Worm (Caenorhabditis elegans) whole organism, young adult: ENCODE measurements around the gene cst-1.

Experiments used
- B0035.1 ChIP-seq: sonication (generic microtip); optimal IDR thresholded peaks from 2 replicates; lab custom pipeline; 2016; ENCODE audit warnings: missing genetic modification characterization, mild to moderate bottlenecking, missing compliant biosample characterization, missing genotype, missing genetic modification reagents
- F39B2.1 ChIP-seq: fragments of 200-800 bp; sonication (Bioruptor generic); IDR thresholded peaks from 2 replicates; pipeline ENCODE4 v1.3.6; 2022; ENCODE audit warnings: missing genetic modification reagents, missing genetic modification characterization, missing compliant biosample characterization
- F55B11.4 ChIP-seq: sonication (generic microtip); optimal IDR thresholded peaks from 2 replicates; lab custom pipeline; 2016; ENCODE audit warnings: missing compliant biosample characterization, missing genetic modification characterization, borderline replicate concordance; ENCODE audit not compliant: insufficient read depth
- F57C9.4 ChIP-seq: sonication (generic microtip); optimal IDR thresholded peaks from 2 replicates; lab custom pipeline; 2017; ENCODE audit warnings: mild to moderate bottlenecking, missing genetic modification characterization, missing compliant biosample characterization
- Y56A3A.18 ChIP-seq: fragments of 200-800 bp; sonication (Bioruptor generic); IDR thresholded peaks from 2 replicates; pipeline ENCODE4 v1.3.6; 2022; ENCODE audit warnings: missing genetic modification reagents, missing genetic modification characterization, missing compliant biosample characterization
- Y67H2A.10 ChIP-seq: fragments of 200-800 bp; sonication (Bioruptor generic); conservative IDR thresholded peaks from 2 replicates; pipeline ENCODE4 v1.3.6; 2022; ENCODE audit warnings: missing genetic modification reagents, missing genetic modification characterization, missing compliant biosample characterization
- aptf-3 ChIP-seq: fragments of 200-800 bp; sonication (Bioruptor generic); IDR thresholded peaks from 2 replicates; pipeline ENCODE4 v1.3.6; 2022; ENCODE audit warnings: missing genetic modification characterization, missing compliant biosample characterization
- athp-1 ChIP-seq: sonication (generic microtip); optimal IDR thresholded peaks from 2 replicates; lab custom pipeline; 2017; ENCODE audit warnings: mild to moderate bottlenecking, missing genetic modification characterization, missing compliant biosample characterization
- attf-3 ChIP-seq: fragments of 200-800 bp; sonication (Bioruptor generic); conservative IDR thresholded peaks from 2 replicates; pipeline ENCODE4 v1.3.6; 2022; ENCODE audit warnings: missing genetic modification reagents, missing genetic modification characterization, missing compliant biosample characterization
- ccch-3 ChIP-seq: fragments of 200-800 bp; sonication (Bioruptor generic); optimal IDR thresholded peaks from 2 replicates; lab custom pipeline; 2018; ENCODE audit warnings: mild to moderate bottlenecking, missing genetic modification characterization, missing compliant biosample characterization
- ceh-100 ChIP-seq: fragments of 200-800 bp; sonication (Bioruptor generic); IDR thresholded peaks from 2 replicates; pipeline ENCODE4 v1.3.6; 2022; ENCODE audit warnings: missing genetic modification reagents, missing genetic modification characterization, missing compliant biosample characterization
- ceh-40 ChIP-seq: fragments of 200-800 bp; sonication (Bioruptor generic); IDR thresholded peaks from 2 replicates; pipeline ENCODE4 v1.3.6; 2022; ENCODE audit warnings: missing genetic modification characterization, missing compliant biosample characterization
- egl-18 ChIP-seq: fragments of 200-800 bp; sonication (Bioruptor generic); IDR thresholded peaks from 2 replicates; pipeline ENCODE4 v1.3.6; 2022; ENCODE audit warnings: missing genetic modification reagents, missing genetic modification characterization, missing compliant biosample characterization
- ekl-4 ChIP-seq: fragments of 200-800 bp; sonication (Bioruptor generic); IDR thresholded peaks from 2 replicates; pipeline ENCODE4 v1.3.6; 2022; ENCODE audit warnings: missing genetic modification reagents, missing genetic modification characterization, missing compliant biosample characterization
- fkh-3 ChIP-seq: sonication (generic microtip); optimal IDR thresholded peaks from 2 replicates; lab custom pipeline; 2016; ENCODE audit warnings: mild to moderate bottlenecking, missing genetic modification characterization, missing compliant biosample characterization
- him-1 ChIP-seq: sonication (generic microtip); optimal IDR thresholded peaks from 2 replicates; lab custom pipeline; 2016; ENCODE audit warnings: missing genotype, missing genetic modification reagents, missing genetic modification characterization, missing compliant biosample characterization
- hlh-26 ChIP-seq: fragments of 200-800 bp; sonication (Bioruptor generic); conservative IDR thresholded peaks from 2 replicates; pipeline ENCODE4 v1.3.6; 2022; ENCODE audit warnings: missing genetic modification reagents, missing genetic modification characterization, missing compliant biosample characterization
- lin-35 ChIP-seq, 3 experiments: fragments of 150-350 bp in 2 of 3; sonication (generic microtip) in 1 of 3; optimal IDR thresholded peaks; 2 replicates each; lab custom pipeline; 2014 to 2018; ENCODE audit warnings: missing biosample characterization in 3 of 3, missing genetic modification characterization in 3 of 3, missing genetic modification reagents in 3 of 3
- lin-40 ChIP-seq: sonication (generic microtip); optimal IDR thresholded peaks from 2 replicates; lab custom pipeline; 2016; ENCODE audit warnings: missing genetic modification characterization, mild to moderate bottlenecking, missing compliant biosample characterization, missing genotype, missing genetic modification reagents
- lin-54 ChIP-seq: fragments of 200-800 bp; sonication (Bioruptor generic); optimal IDR thresholded peaks from 2 replicates; lab custom pipeline; 2018; ENCODE audit warnings: mild to moderate bottlenecking, missing genetic modification characterization, missing compliant biosample characterization
- mcd-1 ChIP-seq: fragments of 200-800 bp; sonication (Bioruptor generic); IDR thresholded peaks from 2 replicates; pipeline ENCODE4 v1.3.6; 2022; ENCODE audit warnings: missing genetic modification reagents, missing genetic modification characterization, missing compliant biosample characterization
- nhr-80 ChIP-seq: sonication (generic microtip); optimal IDR thresholded peaks from 2 replicates; lab custom pipeline; 2016; ENCODE audit warnings: missing genetic modification characterization, missing compliant biosample characterization
- pha-4 ChIP-seq: fragments of 150-350 bp; sonication (generic microtip); optimal IDR thresholded peaks from 2 replicates; lab custom pipeline; 2014; ENCODE audit warnings: missing biosample characterization, missing genetic modification reagents, missing genetic modification characterization
- rcor-1 ChIP-seq: fragments of 200-800 bp; sonication (Bioruptor generic); IDR thresholded peaks from 2 replicates; pipeline ENCODE4 v1.3.6; 2022; ENCODE audit warnings: missing genetic modification reagents, missing genetic modification characterization, missing compliant biosample characterization
- rec-8 ChIP-seq, 2 experiments: sonication (generic microtip); optimal IDR thresholded peaks; 2 replicates each; lab custom pipeline; 2016; ENCODE audit warnings: mild to moderate bottlenecking in 2 of 2, missing genetic modification characterization in 2 of 2, missing genetic modification reagents in 2 of 2, missing genotype in 2 of 2, missing biosample characterization in 1 of 2, missing compliant biosample characterization in 1 of 2, moderate library complexity in 1 of 2
- rpc-1 ChIP-seq, 2 experiments: fragments of 150-350 bp in 1 of 2; sonication (generic microtip) in 1 of 2; optimal IDR thresholded peaks; 2 replicates each; lab custom pipeline; 2014 to 2018; ENCODE audit warnings: missing biosample characterization in 1 of 2, missing genetic modification characterization in 1 of 2, missing genetic modification reagents in 1 of 2, missing genotype in 1 of 2
- snpc-1.1 ChIP-seq: sonication (generic microtip); optimal IDR thresholded peaks from 2 replicates; lab custom pipeline; 2017; ENCODE audit warnings: missing genetic modification characterization, mild to moderate bottlenecking, missing compliant biosample characterization, antibody characterized with exemption, moderate library complexity, missing genotype, missing genetic modification reagents; ENCODE audit not compliant: insufficient read depth
- snpc-1.3 ChIP-seq: sonication (generic microtip); optimal IDR thresholded peaks from 2 replicates; lab custom pipeline; 2017; ENCODE audit warnings: missing genetic modification characterization, mild to moderate bottlenecking, missing compliant biosample characterization, antibody characterized with exemption, moderate library complexity, missing genotype, missing genetic modification reagents; ENCODE audit not compliant: insufficient read depth
- snpc-3.4 ChIP-seq: sonication (generic microtip); optimal IDR thresholded peaks from 2 replicates; lab custom pipeline; 2017; ENCODE audit warnings: missing genetic modification characterization, mild to moderate bottlenecking, missing compliant biosample characterization, antibody characterized with exemption, moderate library complexity, missing genotype, missing genetic modification reagents
- snpc-4 ChIP-seq, 5 experiments: fragments of 150-350 bp in 1 of 5; sonication (generic microtip) in 4 of 5; optimal IDR thresholded peaks; 2 replicates each; lab custom pipeline; 2014 to 2018; ENCODE audit warnings: missing genetic modification characterization in 5 of 5, missing biosample characterization in 3 of 5, antibody characterized with exemption in 2 of 5, mild to moderate bottlenecking in 2 of 5, missing compliant biosample characterization in 2 of 5, missing genotype in 2 of 5, moderate library complexity in 2 of 5, missing genetic modification reagents in 1 of 5
- tbp1 ChIP-seq: fragments of 200-800 bp; sonication (Bioruptor generic); optimal IDR thresholded peaks from 2 replicates; lab custom pipeline; 2018; ENCODE audit warnings: mild to moderate bottlenecking, missing genetic modification characterization, missing compliant biosample characterization
- tbx-9 ChIP-seq: sonication (generic microtip); optimal IDR thresholded peaks from 2 replicates; lab custom pipeline; 2016; ENCODE audit warnings: borderline replicate concordance, missing genetic modification characterization, inconsistent platforms, missing compliant biosample characterization
- unc-62 ChIP-seq: fragments of 150-350 bp; optimal IDR thresholded peaks from 2 replicates; lab custom pipeline; 2014; ENCODE audit warnings: missing biosample characterization, missing genetic modification reagents, missing genetic modification characterization
- zim-3 ChIP-seq: sonication (generic microtip); optimal IDR thresholded peaks from 2 replicates; lab custom pipeline; 2017; ENCODE audit warnings: mild to moderate bottlenecking, missing genetic modification characterization, moderate library complexity, missing compliant biosample characterization
- ztf-26 ChIP-seq: sonication (generic microtip); optimal IDR thresholded peaks from 2 replicates; lab custom pipeline; 2017; ENCODE audit warnings: missing genetic modification characterization, missing compliant biosample characterization

cst-1 gene

DNA sequence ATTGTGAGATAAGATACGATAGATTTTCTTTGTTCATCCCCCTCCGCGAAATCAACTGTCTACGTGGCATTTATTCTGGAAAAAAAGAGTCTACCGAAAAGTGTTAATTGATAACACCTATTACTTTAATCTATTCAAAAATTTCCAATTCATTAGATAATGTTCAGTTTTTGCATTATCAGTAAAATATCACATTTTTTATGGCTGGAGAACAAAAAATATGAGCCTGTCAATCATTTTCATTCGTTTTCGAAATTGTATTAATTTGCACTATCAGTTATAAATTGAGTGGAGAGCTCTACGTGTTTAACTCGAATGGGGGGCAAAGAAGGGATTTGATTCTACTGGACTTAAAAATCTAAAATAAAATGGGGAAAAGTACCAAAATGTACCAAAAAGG, 19.6 kb downstream of the cst-1 start (continued):
- peak; percentile 8 for TF ChIP-seq unc-62 (GFP tag; lab: Kevin White, UChicago)
- TF ChIP-seq lin-40 (tag; lab: Kevin White, UChicago) = no peak
- TF ChIP-seq zim-3 (tag; lab: Kevin White, UChicago) = no peak
- TF ChIP-seq F39B2.1 (GFP tag; lab: Robert Waterston, UW) = no peak
- TF ChIP-seq Y67H2A.10 (GFP tag; lab: Robert Waterston, UW) = no peak

DNA sequence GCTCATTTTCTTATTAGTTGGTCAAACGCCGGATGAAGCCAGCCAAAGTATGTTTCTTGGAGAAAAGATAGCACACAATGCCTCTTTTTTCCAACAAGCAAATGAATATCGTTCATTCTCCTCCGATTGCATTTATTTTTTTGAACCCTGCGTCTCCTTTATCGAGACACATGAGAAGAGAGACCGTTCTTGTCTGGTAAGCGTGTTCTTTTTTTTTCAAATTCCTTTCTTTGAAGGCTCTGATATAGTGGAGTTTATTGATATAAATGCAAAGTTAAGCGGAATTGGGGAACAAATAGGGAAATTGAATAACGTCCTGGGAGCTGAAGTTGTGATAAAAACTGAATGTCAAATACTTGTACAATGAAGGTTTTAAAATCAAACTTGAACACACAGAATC, 23.1 kb downstream of the cst-1 start, which contains the start of gene F14H12.7:
TSS of gene F14H12.7 (minus strand) at position 101 of the 400 bp plus-strand sequence.
- TF ChIP-seq zim-3 (tag; lab: Kevin White, UChicago) = no peak
- no peak for TF ChIP-seq Y56A3A.18
- no peak for TF ChIP-seq hlh-26 (GFP tag; lab: Robert Waterston, UW)
- no peak for TF ChIP-seq rcor-1 (GFP tag; lab: Robert Waterston, UW)
- no peak for TF ChIP-seq snpc-3.4 (tag; lab: Kevin White, UChicago)
- TF ChIP-seq snpc-1.1 (tag; lab: Kevin White, UChicago) = no peak
- TF ChIP-seq, all 124 proteins: peak for 0

ce11 chrX:4363200-4363599, 23.8 kb downstream of the cst-1 start, which contains the start of gene F14H12.17:
F14H12.17 (minus strand) TSS chrX:4363300.
- no peak for TF ChIP-seq attf-3 (GFP tag; lab: Robert Waterston, UW)
- TF ChIP-seq ekl-4 (GFP tag; lab: Robert Waterston, UW) = no peak
- no peak for TF ChIP-seq ccch-3
- TF ChIP-seq fkh-3 (tag; lab: Kevin White, UChicago) = no peak
- TF ChIP-seq mcd-1 = no peak
- TF ChIP-seq zim-3 (tag; lab: Kevin White, UChicago) = no peak
- no peak for TF ChIP-seq B0035.1 (tag; lab: Kevin White, UChicago)
- TF ChIP-seq F55B11.4 (tag; lab: Kevin White, UChicago) = no peak
- TF ChIP-seq lin-54 (GFP tag; lab: Kevin White, UChicago) = no peak
- no peak for TF ChIP-seq tbx-9 (tag; lab: Kevin White, UChicago)
- no peak for TF ChIP-seq lin-35 (GFP tag; optimal IDR thresholded peaks at IDR 0.05; lab: Kevin White, UChicago)
- TF ChIP-seq snpc-4 (GFP tag; optimal IDR thresholded peaks at IDR 0.05; lab: Kevin White, UChicago) = no peak
- TF ChIP-seq snpc-4 (tag; optimal IDR thresholded peaks at IDR 0.05; lab: Kevin White, UChicago) = no peak
- TF ChIP-seq pha-4 (tag; lab: Kevin White, UChicago) = no peak
- TF ChIP-seq athp-1 (tag; lab: Kevin White, UChicago) = no peak

DNA sequence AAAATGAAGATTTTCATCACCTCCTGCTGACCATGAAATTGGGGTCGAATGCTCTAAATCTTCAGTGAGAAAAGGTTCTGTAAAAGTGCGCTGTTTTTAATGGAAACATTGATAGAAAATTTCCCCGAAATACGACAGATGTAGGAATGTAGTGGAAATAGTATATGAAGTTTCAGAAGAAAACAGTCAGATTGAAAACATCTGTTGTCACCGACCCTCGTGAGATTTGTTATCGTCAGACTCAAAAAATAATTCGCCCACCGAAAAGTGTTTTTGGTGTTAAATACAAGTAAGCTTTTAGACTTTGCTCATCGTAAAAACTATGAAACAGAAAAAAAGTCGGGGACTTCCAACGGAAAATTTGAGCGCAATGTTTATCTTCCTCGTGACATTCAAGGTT, 25.4 kb downstream of the cst-1 start, which contains the start of gene F14H12.8:
TSS of gene F14H12.8 (minus strand) at position 101 of the 400 bp plus-strand sequence.
- no peak for TF ChIP-seq nhr-80 (tag; lab: Kevin White, UChicago)
- TF ChIP-seq egl-18 = no peak
- TF ChIP-seq F57C9.4 (tag; lab: Kevin White, UChicago) = no peak
- TF ChIP-seq ceh-40 (GFP tag; lab: Robert Waterston, UW) = no peak
- no peak for TF ChIP-seq rpc-1 (optimal IDR thresholded peaks at IDR 0.05; lab: Kevin White, UChicago)
- no peak for TF ChIP-seq rpc-1 (tag; optimal IDR thresholded peaks at IDR 0.05; lab: Kevin White, UChicago)
- TF ChIP-seq tbp1 (GFP tag; lab: Kevin White, UChicago) = no peak
- no peak for TF ChIP-seq him-1 (tag; lab: Kevin White, UChicago)
- TF ChIP-seq snpc-1.3 (tag; lab: Kevin White, UChicago) = no peak
- no peak for TF ChIP-seq F39B2.1 (GFP tag; lab: Robert Waterston, UW)
- TF ChIP-seq ceh-100 = no peak
- TF ChIP-seq rec-8 (tag; optimal IDR thresholded peaks at IDR 0.05; lab: Kevin White, UChicago) = no peak
- no peak for TF ChIP-seq hlh-26 (GFP tag; lab: Robert Waterston, UW)
- no peak for TF ChIP-seq ztf-26 (tag; lab: Kevin White, UChicago)
- no peak for TF ChIP-seq aptf-3 (GFP tag; lab: Robert Waterston, UW)
